Worm (Caenorhabditis elegans) whole organism, L2 larva: ENCODE results near the gene F52D2.7.

ENCODE experiments used
- F13H6.1 ChIP-seq: sonication (generic microtip); optimal IDR thresholded peaks from 2 replicates; lab custom pipeline; 2016; ENCODE audit warnings: missing genetic modification characterization, missing compliant biosample characterization
- aly-2 ChIP-seq: fragments of 150-350 bp; optimal IDR thresholded peaks from 2 replicates; lab custom pipeline; 2014; ENCODE audit warnings: missing biosample characterization, missing genetic modification characterization
- ama-1 ChIP-seq: fragments of 150-350 bp; optimal IDR thresholded peaks from 2 replicates; lab custom pipeline; 2018; ENCODE audit warnings: inconsistent platforms
- elt-3 ChIP-seq: sonication (generic microtip); optimal IDR thresholded peaks from 2 replicates; lab custom pipeline; 2017; ENCODE audit warnings: missing biosample characterization, missing genetic modification characterization
- lin-11 ChIP-seq: fragments of 150-350 bp; sonication (generic microtip); optimal IDR thresholded peaks from 2 replicates; lab custom pipeline; 2014; ENCODE audit warnings: missing biosample characterization, missing genetic modification characterization, inconsistent platforms, mixed read lengths
- lin-13 ChIP-seq: fragments of 150-350 bp; optimal IDR thresholded peaks from 2 replicates; lab custom pipeline; 2014; ENCODE audit warnings: missing biosample characterization, missing genetic modification reagents, missing genetic modification characterization
- lin-39 ChIP-seq: fragments of 150-350 bp; optimal IDR thresholded peaks from 2 replicates; lab custom pipeline; 2014; ENCODE audit warnings: missing biosample characterization, missing genetic modification reagents, missing genetic modification characterization
- nhr-237 ChIP-seq: fragments of 150-350 bp; optimal IDR thresholded peaks from 2 replicates; lab custom pipeline; 2014; ENCODE audit warnings: missing biosample characterization, missing genetic modification characterization
- nhr-77 ChIP-seq: fragments of 150-350 bp; optimal IDR thresholded peaks from 2 replicates; lab custom pipeline; 2014; ENCODE audit warnings: missing biosample characterization, missing genetic modification characterization
- sma-9 ChIP-seq, 2 experiments: fragments of 150-350 bp in 1 of 2; sonication (generic microtip) in 1 of 2; optimal IDR thresholded peaks; 2 replicates each; lab custom pipeline; 2014 to 2016; ENCODE audit warnings: missing genetic modification characterization in 2 of 2, mild to moderate bottlenecking in 1 of 2, missing biosample characterization in 1 of 2, missing compliant biosample characterization in 1 of 2, missing genetic modification reagents in 1 of 2, moderate library complexity in 1 of 2
- unc-62 ChIP-seq: fragments of 150-350 bp; optimal IDR thresholded peaks from 2 replicates; lab custom pipeline; 2014; ENCODE audit warnings: missing biosample characterization, missing genetic modification reagents, missing genetic modification characterization
- zag-1 ChIP-seq: fragments of 150-350 bp; optimal IDR thresholded peaks from 2 replicates; lab custom pipeline; 2014; ENCODE audit warnings: missing biosample characterization, missing genetic modification characterization
- ztf-4 ChIP-seq: fragments of 150-350 bp; optimal IDR thresholded peaks from 2 replicates; lab custom pipeline; 2014; ENCODE audit warnings: missing biosample characterization, missing genetic modification characterization

- no peak for TF ChIP-seq ama-1 (lab: Kevin White, UChicago)
- TF ChIP-seq unc-62 (GFP tag; lab: Kevin White, UChicago): no peak
- TF ChIP-seq sma-9 (GFP tag; optimal IDR thresholded peaks at IDR 0.05; lab: Kevin White, UChicago): no peak
- no peak for TF ChIP-seq sma-9 (tag; optimal IDR thresholded peaks at IDR 0.05; lab: Kevin White, UChicago)
- no peak for TF ChIP-seq lin-11 (tag; lab: Kevin White, UChicago)
- no peak for TF ChIP-seq elt-3 (tag; lab: Kevin White, UChicago)
- no peak for TF ChIP-seq nhr-237 (tag; lab: Kevin White, UChicago)
- no peak for TF ChIP-seq aly-2
- no peak for TF ChIP-seq zag-1 (tag; lab: Kevin White, UChicago)
- no peak for TF ChIP-seq lin-39 (tag; lab: Kevin White, UChicago)
- TF ChIP-seq lin-13 (GFP tag; lab: Kevin White, UChicago): no peak
- TF ChIP-seq ztf-4 (tag; lab: Kevin White, UChicago): no peak
- TF ChIP-seq nhr-77 (tag; lab: Kevin White, UChicago): no peak
- no peak for TF ChIP-seq F13H6.1 (tag; lab: Kevin White, UChicago)
Measured at ce11 chrX:1972766-1973165, 10.4 kb downstream of the F52D2.7 start.
